Fruit fly (Drosophila melanogaster): ENCODE results near the gene CG14269.

The CG14269 gene

DNA sequence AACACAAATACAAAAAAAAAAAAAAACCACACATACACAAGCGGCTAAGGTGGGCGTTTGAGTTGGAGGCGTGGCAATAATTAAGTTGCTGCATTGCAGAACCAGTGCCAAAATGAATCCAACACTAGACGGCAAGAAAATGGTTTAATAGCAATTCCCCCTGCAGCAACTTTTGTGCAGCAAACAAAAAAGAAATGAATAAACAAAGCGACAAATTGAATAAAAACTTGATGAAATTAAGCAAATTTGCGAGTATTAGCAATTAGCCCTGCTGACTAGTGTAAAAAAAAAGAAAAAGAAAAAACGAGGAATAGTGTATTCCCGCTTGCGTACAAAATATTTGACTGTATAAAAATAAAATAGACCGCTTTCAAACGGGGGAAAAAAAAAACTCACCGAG, 19.1 kb upstream of the CG14269 start:
- no peak for TF ChIP-seq CG17801 (GFP tag; optimal IDR thresholded peaks at IDR 0.05; ENCODE audit: partially characterized antibody)

DNA sequence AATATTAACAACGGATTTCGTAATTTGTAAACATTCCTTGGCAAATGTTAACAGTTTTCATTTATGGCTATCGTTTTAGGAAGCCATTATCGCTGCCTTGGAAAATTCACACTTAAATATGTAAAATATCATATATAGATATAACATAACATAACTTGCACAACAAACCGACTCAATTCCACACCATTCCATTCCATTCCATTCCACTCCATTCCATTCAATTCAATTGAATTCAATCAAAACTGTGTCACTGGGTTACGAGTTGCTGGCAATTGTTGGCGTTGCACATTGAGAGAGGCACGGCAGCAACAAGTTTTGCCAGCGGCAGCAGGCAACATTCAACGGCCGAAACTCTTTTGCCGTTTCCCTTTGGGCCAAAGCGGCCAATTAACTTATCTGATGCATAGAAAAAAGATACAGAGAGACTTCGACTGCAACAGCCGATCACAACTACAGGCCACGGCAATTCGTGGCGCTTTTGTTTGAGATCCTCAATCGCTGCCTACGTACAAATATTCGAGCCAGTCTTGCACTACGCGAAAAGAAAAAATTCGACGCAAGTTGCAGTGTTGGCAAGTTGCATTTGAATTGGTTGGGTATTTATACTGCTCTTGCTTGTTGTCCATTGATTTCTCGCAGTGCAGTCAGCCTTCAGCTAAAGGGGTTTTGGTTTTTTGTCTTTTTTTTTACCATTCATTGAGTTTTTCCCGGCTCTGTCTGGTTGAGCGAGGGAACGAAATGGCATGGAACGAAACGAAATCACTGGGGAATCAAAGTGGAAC, 17.6 kb upstream of the CG14269 start:
- TF ChIP-seq CG17801 (GFP tag; optimal IDR thresholded peaks at IDR 0.05; ENCODE audit: partially characterized antibody), result no peak

DNA sequence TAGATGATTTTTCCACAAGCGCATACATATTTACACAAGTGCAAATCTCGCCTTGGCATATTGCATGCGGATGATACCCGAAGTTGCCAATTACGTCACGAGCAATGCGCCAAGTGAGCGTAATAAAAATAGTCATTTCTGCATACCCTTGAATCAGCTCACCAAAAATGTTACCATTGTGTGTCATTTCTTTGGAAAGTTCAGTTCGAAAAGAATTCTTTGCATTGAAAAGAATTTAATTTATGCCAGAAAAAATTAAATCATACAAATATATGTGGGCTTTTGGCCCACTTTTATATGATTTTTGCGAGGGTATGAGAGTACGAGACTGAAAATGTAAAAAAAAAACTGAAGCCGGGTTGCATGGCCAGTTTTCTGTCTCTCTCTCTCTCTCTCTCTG, 16.3 kb upstream of the CG14269 start:
- TF ChIP-seq CG17801 (GFP tag; optimal IDR thresholded peaks at IDR 0.05; ENCODE audit: partially characterized antibody), result no peak

DNA sequence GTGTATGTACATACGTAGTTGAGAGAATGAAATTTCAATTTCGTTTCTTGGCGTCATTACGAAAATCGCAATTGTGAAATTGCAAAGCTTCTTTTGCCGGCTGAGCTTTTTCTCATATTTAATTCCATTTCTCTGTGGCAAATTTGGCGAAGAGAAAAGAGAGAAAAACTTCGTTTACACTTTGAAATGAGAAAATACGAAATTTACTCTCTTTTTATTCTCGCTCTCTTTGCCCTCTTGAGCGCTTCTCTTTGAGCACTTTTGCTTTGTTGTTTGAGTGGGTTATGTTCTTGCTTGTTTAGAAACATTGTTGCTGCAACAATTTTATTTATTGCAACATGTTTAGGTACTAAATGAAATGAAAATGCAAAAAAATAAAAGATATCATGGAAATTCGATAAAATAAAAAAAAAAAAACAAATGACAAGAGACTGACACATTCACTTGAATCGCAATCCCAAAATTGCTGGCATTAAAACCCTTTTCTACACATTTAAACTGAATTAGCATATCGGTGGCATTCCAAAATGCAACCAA, 15.7 kb upstream of the CG14269 start:
- no peak for TF ChIP-seq CG17801 (GFP tag; optimal IDR thresholded peaks at IDR 0.05; ENCODE audit: partially characterized antibody)

DNA sequence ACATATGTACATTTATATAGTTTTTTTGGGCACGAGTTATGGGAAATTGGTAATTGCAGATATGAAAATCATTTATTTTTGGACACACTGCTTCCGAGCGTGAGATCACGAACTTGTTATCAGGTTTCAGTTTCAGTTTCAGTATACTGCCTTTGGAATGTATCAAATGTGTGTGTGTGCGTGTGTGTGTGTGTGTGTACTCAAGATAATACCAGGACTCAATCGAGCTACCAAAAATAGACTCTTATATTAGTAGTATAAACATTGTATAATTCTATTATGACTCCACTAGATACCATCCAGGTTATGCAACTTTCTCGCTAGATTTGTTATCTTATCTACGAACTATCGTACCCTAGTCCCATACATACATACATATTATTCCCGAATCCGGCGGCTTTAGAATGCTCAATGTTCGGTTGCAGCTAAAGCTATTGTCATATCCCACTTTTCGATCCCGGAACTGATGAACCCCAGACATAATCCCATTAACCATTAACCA, 13.3 kb upstream of the CG14269 start, which contains the start of gene CG12535:
Gene CG12535 (minus strand): TSS at position 51 of the 502 bp plus-strand sequence.
- TF ChIP-seq CG17801 (GFP tag; optimal IDR thresholded peaks at IDR 0.05; ENCODE audit: partially characterized antibody), result no peak

DNA sequence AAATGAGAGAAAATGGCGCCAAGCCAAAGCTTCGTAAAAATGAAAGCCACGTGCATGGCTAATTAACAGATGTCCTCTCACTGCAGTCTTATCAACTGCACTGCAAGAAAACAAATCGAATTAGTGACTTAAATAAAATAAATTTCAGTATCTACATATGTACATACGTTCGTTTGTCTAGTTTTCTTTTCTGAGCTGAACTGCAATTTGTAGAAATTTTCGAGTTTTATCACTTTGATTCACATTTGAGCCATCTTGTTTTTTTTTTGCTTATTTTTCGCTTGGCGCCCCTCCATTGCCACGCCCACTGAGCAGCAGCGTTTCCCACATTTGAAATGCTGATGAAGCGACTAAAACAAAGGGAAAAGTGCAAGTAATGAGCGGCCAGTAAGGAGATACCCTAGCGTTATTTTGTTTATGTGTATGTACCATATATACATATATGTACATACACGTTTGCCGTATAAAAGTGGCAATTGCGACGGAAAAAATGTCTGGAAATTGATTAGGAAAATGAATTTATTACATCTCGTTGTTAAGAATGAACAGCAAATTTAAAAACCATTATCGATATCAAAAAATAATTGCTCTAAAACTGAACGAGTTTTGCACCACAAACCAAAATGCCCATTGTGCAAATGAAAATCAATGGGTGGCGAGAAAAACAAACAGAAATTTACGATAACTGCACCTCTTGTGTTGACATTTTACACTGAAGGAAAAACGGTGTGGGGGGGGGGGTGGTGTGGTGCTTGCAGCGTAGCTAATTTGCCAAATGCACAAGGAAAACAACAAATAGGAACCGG, 12.3 kb upstream of the CG14269 start:
- TF ChIP-seq CG17801 (GFP tag; optimal IDR thresholded peaks at IDR 0.05; ENCODE audit: partially characterized antibody), result peak; percentile 64

DNA sequence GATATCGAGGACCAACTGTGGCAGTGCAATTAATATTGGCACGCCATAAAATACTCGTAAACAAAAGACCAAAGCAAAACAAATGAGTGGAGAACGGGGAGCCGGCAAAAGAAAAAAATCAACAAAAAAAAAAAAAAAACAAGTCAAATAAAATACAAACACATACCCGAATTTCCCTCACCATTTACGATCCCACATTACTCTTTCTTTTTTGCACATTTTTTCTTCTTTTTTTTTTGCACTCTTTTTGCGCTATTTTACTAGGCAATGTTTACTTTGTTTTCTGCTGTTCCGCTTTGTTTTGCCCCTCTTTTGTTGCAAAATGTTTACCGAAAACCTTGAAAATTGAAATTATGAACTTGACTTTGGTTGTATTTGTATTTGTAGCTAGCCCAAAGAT, 11.0 kb upstream of the CG14269 start:
- TF ChIP-seq CG17801 (GFP tag; optimal IDR thresholded peaks at IDR 0.05; ENCODE audit: partially characterized antibody), result peak; percentile 81

DNA sequence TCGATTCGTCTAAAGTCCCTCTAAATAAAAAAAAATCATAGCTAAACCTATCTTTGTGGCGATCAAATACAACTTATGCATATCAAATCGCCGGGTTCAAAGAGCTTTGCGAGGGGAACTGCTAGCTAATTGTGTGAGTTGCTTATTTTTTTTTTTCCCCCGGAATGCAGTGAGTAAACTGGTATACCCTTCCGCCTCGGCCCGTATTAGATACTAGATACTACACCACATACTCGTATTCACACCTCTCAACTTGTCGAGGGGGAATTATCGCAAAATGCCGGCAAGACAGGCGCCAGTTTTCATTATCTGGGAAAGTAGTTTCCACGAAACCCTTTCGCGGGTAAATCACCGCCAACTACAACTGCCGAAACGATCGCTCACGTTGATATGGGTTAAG, 10.6 kb upstream of the CG14269 start:
- no peak for TF ChIP-seq CG17801 (GFP tag; optimal IDR thresholded peaks at IDR 0.05; ENCODE audit: partially characterized antibody)

DNA sequence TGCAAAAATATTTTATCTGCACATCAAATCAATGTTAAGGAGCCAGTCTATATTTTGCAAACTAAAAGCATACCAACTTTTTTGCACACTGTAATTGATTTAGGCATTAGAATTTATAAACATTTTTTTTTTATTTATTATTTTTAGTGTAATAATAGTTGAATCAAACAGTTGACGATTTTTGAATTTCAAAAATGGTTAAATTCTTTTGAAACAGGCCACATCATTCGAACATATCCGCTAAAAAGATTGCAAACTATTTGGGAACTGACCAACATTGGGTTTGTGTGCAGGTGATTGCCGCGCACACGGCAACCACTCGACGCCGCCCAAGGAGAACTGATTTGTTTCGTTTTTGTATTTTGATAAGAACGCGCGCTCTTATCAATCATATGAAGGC, 9.2 kb upstream of the CG14269 start:
- TF ChIP-seq CG17801 (GFP tag; optimal IDR thresholded peaks at IDR 0.05; ENCODE audit: partially characterized antibody), result no peak

DNA sequence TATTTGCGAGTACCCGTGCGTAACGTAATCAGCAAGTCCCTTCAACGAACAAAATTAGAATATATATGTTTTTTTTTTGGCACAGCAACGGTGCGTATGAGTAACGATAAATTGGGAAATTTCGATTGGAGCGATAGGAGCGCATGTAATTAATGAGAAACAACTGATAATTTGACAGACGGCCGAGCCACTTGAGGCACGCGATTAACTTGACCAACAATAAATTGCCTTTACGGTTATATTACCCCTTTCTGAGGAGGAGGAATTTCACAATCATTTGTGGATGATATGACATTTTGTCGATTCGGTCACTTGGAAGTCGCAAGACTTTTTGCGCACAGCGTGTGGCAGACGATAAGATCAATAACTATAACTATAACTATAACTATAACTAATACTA, 8.3 kb upstream of the CG14269 start:
- TF ChIP-seq CG17801 (GFP tag; optimal IDR thresholded peaks at IDR 0.05; ENCODE audit: partially characterized antibody), result no peak

DNA sequence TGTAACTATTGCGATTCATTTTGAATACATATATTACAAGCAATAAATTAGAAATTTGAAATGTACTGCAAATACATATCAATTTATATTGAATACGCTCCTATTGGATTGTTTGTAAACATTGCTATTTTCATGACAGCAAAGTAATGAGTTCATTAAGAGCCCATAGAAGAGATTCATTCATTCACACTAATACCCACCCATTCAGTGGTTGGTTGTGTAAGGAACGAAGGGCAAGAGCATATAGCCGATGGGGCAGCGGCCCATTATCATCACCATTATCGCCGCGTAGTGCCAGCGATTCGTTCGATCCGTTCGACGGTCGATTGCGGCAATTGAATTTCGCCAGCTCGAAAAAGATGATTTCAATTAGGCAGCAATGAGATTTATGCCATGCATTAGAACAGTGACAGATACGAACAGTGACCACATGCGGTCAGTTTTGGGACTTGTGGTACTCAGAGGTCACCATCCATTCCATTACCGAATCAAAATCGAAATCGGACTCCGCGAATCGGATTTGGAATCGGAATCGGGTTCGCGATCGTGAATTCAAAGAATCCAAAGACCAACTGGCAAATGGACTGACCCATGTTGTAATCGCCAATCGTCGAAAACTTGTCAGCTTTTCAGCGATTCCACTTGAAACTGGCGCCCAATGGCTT, 7.1 kb upstream of the CG14269 start:
- no peak for TF ChIP-seq CG17801 (GFP tag; optimal IDR thresholded peaks at IDR 0.05; ENCODE audit: partially characterized antibody)

DNA sequence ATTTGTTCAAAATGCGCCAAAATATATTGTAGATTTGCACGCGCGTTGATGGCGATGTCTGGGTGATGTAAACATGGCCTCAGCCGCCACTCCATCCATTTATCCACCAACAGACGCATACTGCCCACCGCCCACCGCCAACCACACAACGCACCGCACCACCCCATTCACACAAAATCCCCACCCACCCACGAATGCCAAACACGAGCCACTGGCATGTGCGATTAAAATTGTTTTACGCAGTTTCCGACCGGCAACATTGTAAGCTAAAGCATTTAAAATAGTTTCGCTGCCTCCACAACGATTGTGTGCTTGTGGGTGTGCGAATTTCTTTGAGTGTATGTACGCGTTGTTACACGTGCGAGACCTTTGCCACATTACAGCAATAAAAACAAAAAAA, 4.9 kb upstream of the CG14269 start:
- TF ChIP-seq CG17801 (GFP tag; optimal IDR thresholded peaks at IDR 0.05; ENCODE audit: partially characterized antibody), result no peak

DNA sequence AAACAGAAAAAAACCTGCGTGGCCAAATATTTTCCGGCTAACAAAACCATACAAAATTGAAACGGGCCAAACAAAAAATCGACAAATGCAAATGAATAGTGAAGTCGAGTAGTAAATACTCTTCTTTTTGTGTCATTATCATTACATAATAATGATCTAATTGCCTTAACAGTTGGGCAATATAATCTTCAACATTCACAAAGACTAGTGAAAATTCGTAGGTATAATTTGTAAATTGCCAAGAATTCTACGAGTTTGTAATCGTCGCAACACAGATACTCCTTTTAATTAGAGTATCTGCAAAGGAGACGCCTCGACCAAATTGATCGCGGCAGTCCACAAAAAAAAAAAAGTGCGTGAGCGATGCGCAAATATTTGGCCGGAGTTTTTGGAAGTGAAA, 1.9 kb upstream of the CG14269 start:
- no peak for TF ChIP-seq CG17801 (GFP tag; optimal IDR thresholded peaks at IDR 0.05; ENCODE audit: partially characterized antibody)

DNA sequence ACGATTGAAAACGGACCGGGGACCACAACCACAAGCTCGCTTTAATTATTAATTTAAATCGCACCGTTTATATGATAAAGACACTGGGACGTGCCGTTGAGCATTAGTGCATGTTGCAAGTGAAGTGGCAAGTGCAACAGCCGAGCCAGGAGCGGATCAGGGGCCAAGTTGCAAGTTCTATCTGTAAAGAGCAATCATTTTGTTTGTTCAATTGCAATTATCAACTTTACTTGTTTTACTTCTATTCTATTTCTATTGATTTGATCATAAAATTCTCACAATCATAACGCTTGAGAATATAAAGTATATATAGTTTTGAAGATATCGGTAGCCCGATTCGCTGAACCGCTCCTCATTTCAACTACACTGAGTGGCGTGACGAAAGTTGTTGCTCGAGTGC, 576 bp upstream of the CG14269 start:
- TF ChIP-seq CG17801 (GFP tag; optimal IDR thresholded peaks at IDR 0.05; ENCODE audit: partially characterized antibody), result no peak

DNA sequence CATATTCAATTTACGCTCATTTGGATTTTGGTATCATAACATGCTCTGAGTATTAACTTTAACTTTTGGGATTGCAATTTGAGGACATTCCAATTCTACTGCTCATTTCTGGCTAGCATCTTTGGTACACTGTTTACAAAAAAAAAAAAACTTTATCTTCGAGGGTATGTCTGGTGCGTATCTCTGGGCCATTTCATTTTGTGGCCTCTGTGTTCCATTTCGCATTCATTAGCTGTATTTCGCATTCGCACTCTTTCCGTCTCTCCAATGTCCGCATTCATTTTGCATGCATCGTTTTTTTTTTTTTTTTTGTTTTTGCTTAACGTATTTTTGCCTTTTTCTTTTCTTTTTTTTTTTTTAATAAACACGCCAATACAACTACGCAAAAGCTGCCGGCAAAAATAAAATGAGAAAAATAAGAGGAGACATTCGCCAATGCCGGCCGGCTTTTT, 1.9 kb downstream of the CG14269 start:
- peak; percentile 75 for TF ChIP-seq CG17801 (GFP tag; optimal IDR thresholded peaks at IDR 0.05; ENCODE audit: partially characterized antibody)

Measured in ovary, adult (tissue).